Worm (Caenorhabditis elegans): ENCODE results near the gene moc-6.

ce11 chrIII:5210269-5210668, 14.5 kb downstream of the moc-6 start:
- no peak for TF ChIP-seq ceh-40 (GFP tag; IDR thresholded peaks at IDR 0.05)
- no peak for TF ChIP-seq unc-130 (GFP tag; optimal IDR thresholded peaks at IDR 0.05)
- TF ChIP-seq Y53F4B.3 (GFP tag; IDR thresholded peaks at IDR 0.05), result no peak
- no peak for TF ChIP-seq lir-1 (GFP tag; conservative IDR thresholded peaks at IDR 0.05)
- TF ChIP-seq snpc-4 (GFP tag; optimal IDR thresholded peaks at IDR 0.05), result no peak
- TF ChIP-seq snpc-4 (tag; optimal IDR thresholded peaks at IDR 0.05), result no peak
- TF ChIP-seq mes-4 (tag; optimal IDR thresholded peaks at IDR 0.05), result no peak
- no peak for TF ChIP-seq dpl-1 (GFP tag; optimal IDR thresholded peaks at IDR 0.05)
- no peak for TF ChIP-seq madf-10 (tag; optimal IDR thresholded peaks at IDR 0.05)
- TF ChIP-seq chd-7 (tag; optimal IDR thresholded peaks at IDR 0.05), result no peak
- no peak for TF ChIP-seq nhr-120 (GFP tag; IDR thresholded peaks at IDR 0.05)
